Worm (Caenorhabditis elegans): ENCODE data around the gene T22G5.3.

Gene T22G5.3

DNA sequence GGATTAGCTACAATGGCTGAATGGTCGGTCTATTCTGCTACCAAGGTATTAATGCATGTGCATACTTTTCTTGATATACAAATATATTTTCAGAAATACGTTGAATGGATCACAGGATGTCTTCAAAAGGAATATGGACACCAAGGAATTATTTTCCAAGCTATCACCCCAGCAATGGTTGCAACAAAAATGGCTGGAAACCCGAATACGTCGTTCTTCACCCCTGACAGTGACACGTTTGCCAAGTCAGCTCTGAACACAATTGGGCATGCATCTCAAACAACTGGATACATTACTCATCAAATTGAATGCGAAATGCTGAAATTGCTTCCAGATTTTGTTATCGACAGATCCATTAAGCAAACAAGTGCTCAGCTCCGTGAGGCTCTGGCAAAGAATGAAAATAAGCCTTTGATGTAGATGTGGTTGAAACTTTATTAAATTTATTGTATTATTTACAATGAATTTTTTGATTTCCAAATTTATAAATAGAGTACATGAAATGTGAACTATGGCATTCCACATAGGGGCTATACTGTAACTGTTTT, 26.9 kb downstream of the T22G5.3 start:
- TF ChIP-seq lsy-12 (tag; optimal IDR thresholded peaks at IDR 0.05) = peak; percentile 27
- TF ChIP-seq nhr-43 (tag; optimal IDR thresholded peaks at IDR 0.05; ENCODE audit: poor library complexity, severe bottlenecking) = peak; percentile 78
- TF ChIP-seq elt-2 (tag; optimal IDR thresholded peaks at IDR 0.05) = peak; percentile 42
- peak; percentile 0 for TF ChIP-seq nhr-25 (tag; optimal IDR thresholded peaks at IDR 0.05)
- peak; percentile 3 for TF ChIP-seq pha-4 (tag; optimal IDR thresholded peaks at IDR 0.05)
- TF ChIP-seq snpc-4 (tag; optimal IDR thresholded peaks at IDR 0.05) = no peak
- no peak for TF ChIP-seq nhr-76 (tag; optimal IDR thresholded peaks at IDR 0.05)
- peak; percentile 72 for TF ChIP-seq jun-1 (tag; optimal IDR thresholded peaks at IDR 0.05)
- TF ChIP-seq tbx-2 (tag; optimal IDR thresholded peaks at IDR 0.05) = no peak
- peak; percentile 98 for TF ChIP-seq ama-1 (optimal IDR thresholded peaks at IDR 0.05)

DNA sequence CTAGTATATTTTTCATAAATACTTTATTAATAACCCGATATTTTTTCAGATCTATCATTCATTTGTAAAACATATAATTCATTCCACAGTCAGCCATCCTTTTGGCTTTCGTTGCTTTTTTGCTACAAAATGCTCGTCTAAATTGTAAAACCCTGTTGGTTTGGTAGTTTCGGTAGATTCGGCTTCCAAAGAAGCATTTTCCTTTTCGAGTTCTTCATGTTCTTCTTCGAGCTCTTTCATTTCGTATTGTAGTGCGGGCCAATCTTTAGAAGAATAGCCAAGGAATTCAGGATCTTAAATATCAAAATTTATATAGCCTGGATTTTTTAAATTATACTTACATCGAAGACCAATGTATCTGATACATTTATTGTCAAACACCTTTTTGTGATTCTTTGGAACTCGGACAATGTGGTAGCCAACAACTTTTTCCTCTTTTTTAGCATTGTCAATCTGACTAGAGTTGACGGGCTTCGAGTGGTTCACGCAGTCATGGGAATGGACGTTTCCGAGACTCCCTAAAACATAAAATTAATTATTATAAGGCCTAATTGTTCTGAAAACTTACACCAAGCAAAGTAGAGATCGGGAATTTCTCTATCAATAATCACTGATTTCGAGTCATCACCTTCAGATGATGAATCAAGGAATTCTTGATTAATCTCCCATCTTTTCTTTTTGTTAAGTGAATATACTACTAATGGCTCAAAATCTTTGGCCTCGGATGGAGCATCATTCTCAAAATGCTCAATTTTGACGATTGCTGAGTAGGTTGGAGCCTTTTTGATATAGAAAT, 27.6 kb downstream of the T22G5.3 start:
- TF ChIP-seq nhr-67 (tag; optimal IDR thresholded peaks at IDR 0.05) (no peak), elt-1 (tag; optimal IDR thresholded peaks at IDR 0.05) (no peak), skn-1 (tag; optimal IDR thresholded peaks at IDR 0.05) (no peak), nhr-23 (tag; optimal IDR thresholded peaks at IDR 0.05) (no peak), fos-1 (tag; optimal IDR thresholded peaks at IDR 0.05) (no peak), nhr-12 (tag; optimal IDR thresholded peaks at IDR 0.05) (no peak), tbx-2 (tag; optimal IDR thresholded peaks at IDR 0.05) (no peak), fkh-2 (tag; optimal IDR thresholded peaks at IDR 0.05) (no peak), egl-27 (tag; optimal IDR thresholded peaks at IDR 0.05) (no peak), zag-1 (tag; optimal IDR thresholded peaks at IDR 0.05) (no peak), nhr-77 (tag; optimal IDR thresholded peaks at IDR 0.05) (no peak), lin-15B (tag; optimal IDR thresholded peaks at IDR 0.05) (no peak), ceh-28 (tag; optimal IDR thresholded peaks at IDR 0.05) (no peak), mdl-1 (tag; optimal IDR thresholded peaks at IDR 0.05) (no peak), ztf-4 (tag; optimal IDR thresholded peaks at IDR 0.05) (peak; percentile 24), jun-1 (tag; optimal IDR thresholded peaks at IDR 0.05) (no peak), pha-4 (tag; optimal IDR thresholded peaks at IDR 0.05) (no peak), pqm-1 (tag; optimal IDR thresholded peaks at IDR 0.05) (no peak), lin-39 (tag; optimal IDR thresholded peaks at IDR 0.05) (no peak), elt-2 (tag; optimal IDR thresholded peaks at IDR 0.05) (no peak), nhr-43 (tag; optimal IDR thresholded peaks at IDR 0.05; ENCODE audit: poor library complexity, severe bottlenecking) (peak; percentile 65), mml-1 (tag; optimal IDR thresholded peaks at IDR 0.05) (no peak), ceh-16 (tag; optimal IDR thresholded peaks at IDR 0.05) (no peak), nhr-237 (tag; optimal IDR thresholded peaks at IDR 0.05) (no peak), ama-1 (optimal IDR thresholded peaks at IDR 0.05) (peak; percentile 87), egl-5 (tag; optimal IDR thresholded peaks at IDR 0.05) (no peak), nfya-1 (tag; optimal IDR thresholded peaks at IDR 0.05; ENCODE audit: insufficient read depth) (peak; percentile 12)

DNA sequence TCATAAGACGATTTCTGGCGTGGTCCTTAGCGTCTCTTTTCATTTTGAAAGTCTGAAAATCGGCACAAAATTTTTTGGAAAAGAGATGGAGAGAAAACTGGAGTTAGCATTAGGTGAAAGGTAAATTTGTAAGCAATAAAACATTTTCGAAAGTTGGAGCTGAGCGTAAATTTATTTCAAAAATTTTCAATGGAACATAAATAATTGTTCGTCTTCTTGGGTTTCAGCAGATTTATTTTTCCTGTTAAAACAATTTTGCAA, 28.1 kb downstream of the T22G5.3 start, which contains the start of gene C06B3.6:
Gene C06B3.6 (minus strand): TSS at position 52 of the 261 bp plus-strand sequence.
- TF ChIP-seq R02D3.7 (tag; optimal IDR thresholded peaks at IDR 0.05) = no peak
- TF ChIP-seq nhr-11 (tag; optimal IDR thresholded peaks at IDR 0.05) = no peak
- no peak for TF ChIP-seq daf-12 (tag; optimal IDR thresholded peaks at IDR 0.05)
- no peak for TF ChIP-seq nhr-237 (tag; optimal IDR thresholded peaks at IDR 0.05)

DNA sequence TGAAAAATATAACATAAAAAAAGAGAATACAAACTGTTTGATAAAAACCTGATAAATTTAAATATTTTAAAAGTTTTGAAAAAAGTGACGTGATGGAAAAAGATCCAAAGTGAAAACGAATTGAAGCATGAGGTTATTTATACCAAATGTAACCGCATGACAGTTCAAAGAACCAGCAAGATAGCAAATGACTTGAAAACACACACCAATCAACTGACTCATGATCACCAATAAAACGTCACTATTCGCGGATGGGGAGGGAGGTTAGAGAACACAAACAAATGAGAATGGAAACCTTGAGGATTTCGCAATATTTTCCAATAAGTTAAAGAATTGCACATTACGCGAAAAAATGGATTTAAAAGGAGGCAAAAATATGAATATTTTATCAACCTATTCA, 28.7 kb downstream of the T22G5.3 start, which contains the start of gene C06B3.7:
Gene C06B3.7 (plus strand): TSS at position 287 of the 400 bp plus-strand sequence.
- no peak for TF ChIP-seq elt-1 (tag; optimal IDR thresholded peaks at IDR 0.05)
- peak; percentile 92 for TF ChIP-seq elt-2 (tag; optimal IDR thresholded peaks at IDR 0.05)
- no peak for TF ChIP-seq ceh-82 (tag; optimal IDR thresholded peaks at IDR 0.05)
- TF ChIP-seq snpc-4 (tag; optimal IDR thresholded peaks at IDR 0.05) = no peak
- no peak for TF ChIP-seq ama-1 (optimal IDR thresholded peaks at IDR 0.05)
- peak; percentile 58 for TF ChIP-seq ceh-28 (tag; optimal IDR thresholded peaks at IDR 0.05)
- no peak for TF ChIP-seq ztf-11 (tag; optimal IDR thresholded peaks at IDR 0.05)
- no peak for TF ChIP-seq nhr-12 (tag; optimal IDR thresholded peaks at IDR 0.05)
- no peak for TF ChIP-seq zag-1 (tag; optimal IDR thresholded peaks at IDR 0.05)
- peak; percentile 52 for TF ChIP-seq nhr-25 (tag; optimal IDR thresholded peaks at IDR 0.05)
- no peak for TF ChIP-seq tbx-2 (tag; optimal IDR thresholded peaks at IDR 0.05)
- no peak for TF ChIP-seq nhr-67 (tag; optimal IDR thresholded peaks at IDR 0.05)
- TF ChIP-seq nfya-1 (tag; optimal IDR thresholded peaks at IDR 0.05; ENCODE audit: insufficient read depth) = peak; percentile 90
- peak in 1 of 3 experiments; percentile 23 for TF ChIP-seq elt-3 (tag; optimal IDR thresholded peaks at IDR 0.05)
- TF ChIP-seq skn-1 (tag; optimal IDR thresholded peaks at IDR 0.05) = peak; percentile 72
- no peak for TF ChIP-seq nhr-237 (tag; optimal IDR thresholded peaks at IDR 0.05)
- TF ChIP-seq pha-4 (tag; optimal IDR thresholded peaks at IDR 0.05) = peak; percentile 94
- peak; percentile 86 for TF ChIP-seq nhr-23 (tag; optimal IDR thresholded peaks at IDR 0.05)
- peak; percentile 79 for TF ChIP-seq nhr-43 (tag; optimal IDR thresholded peaks at IDR 0.05; ENCODE audit: poor library complexity, severe bottlenecking)
- TF ChIP-seq fos-1 (tag; optimal IDR thresholded peaks at IDR 0.05) = no peak
- TF ChIP-seq R02D3.7 (tag; optimal IDR thresholded peaks at IDR 0.05) = no peak
- TF ChIP-seq egl-5 (tag; optimal IDR thresholded peaks at IDR 0.05) = peak; percentile 99
- peak; percentile 16 for TF ChIP-seq lsy-12 (tag; optimal IDR thresholded peaks at IDR 0.05)
- TF ChIP-seq ceh-16 (tag; optimal IDR thresholded peaks at IDR 0.05) = no peak
- TF ChIP-seq mdl-1 (tag; optimal IDR thresholded peaks at IDR 0.05) = peak; percentile 75
- no peak for TF ChIP-seq mml-1 (tag; optimal IDR thresholded peaks at IDR 0.05)
- TF ChIP-seq jun-1 (tag; optimal IDR thresholded peaks at IDR 0.05) = peak; percentile 92
- no peak for TF ChIP-seq nhr-76 (tag; optimal IDR thresholded peaks at IDR 0.05)
- TF ChIP-seq ZK546.5 (tag; optimal IDR thresholded peaks at IDR 0.05) = no peak
- TF ChIP-seq lin-39 (tag; optimal IDR thresholded peaks at IDR 0.05) = peak; percentile 92
- TF ChIP-seq egl-27 (tag; optimal IDR thresholded peaks at IDR 0.05) = no peak
- TF ChIP-seq sea-2 (GFP tag; optimal IDR thresholded peaks at IDR 0.05) = no peak
- TF ChIP-seq nhr-11 (tag; optimal IDR thresholded peaks at IDR 0.05) = peak; percentile 27
- TF ChIP-seq eor-1 (tag; optimal IDR thresholded peaks at IDR 0.05) = no peak
- no peak for TF ChIP-seq unc-39 (tag; optimal IDR thresholded peaks at IDR 0.05)
